Fruit fly (Drosophila melanogaster) whole organism, embryonic: Measurements from ENCODE around the gene Ugt316A1.

Experiments
- Aef1 ChIP-seq: fragments of 200-800 bp; sonication (Bioruptor generic); IDR thresholded peaks from 3 replicates; pipeline ENCODE4 v1.3.6; 2022; ENCODE audit warnings: missing biosample characterization, missing genetic modification characterization
- Asciz ChIP-seq: fragments of 200-800 bp; sonication (Bioruptor generic); optimal IDR thresholded peaks from 2 replicates; lab custom pipeline; 2017; ENCODE audit warnings: missing biosample characterization, mild to moderate bottlenecking, missing genetic modification characterization, missing genetic modification reagents
- Atf6 ChIP-seq: fragments of 200-800 bp; sonication (Bioruptor generic); IDR thresholded peaks from 2 replicates; pipeline ENCODE4 v1.3.6; 2022; ENCODE audit warnings: missing biosample characterization, missing genetic modification characterization
- BEAF-32 ChIP-seq: fragments of 200-800 bp; sonication (Bioruptor generic); optimal IDR thresholded peaks from 3 replicates; lab custom pipeline; 2017; ENCODE audit warnings: missing biosample characterization, missing genetic modification characterization, mild to moderate bottlenecking, moderate library complexity, missing genetic modification reagents
- CG10209 ChIP-seq: fragments of 200-800 bp; sonication (Bioruptor generic); optimal IDR thresholded peaks from 3 replicates; lab custom pipeline; 2017; ENCODE audit warnings: missing biosample characterization, mild to moderate bottlenecking, missing genetic modification characterization, missing genetic modification reagents
- CG11085 ChIP-seq: fragments of 200-800 bp; sonication (Bioruptor generic); IDR thresholded peaks from 2 replicates; pipeline ENCODE4 v1.3.6; 2022; ENCODE audit warnings: missing biosample characterization, missing genetic modification characterization
- CG11504 ChIP-seq: fragments of 200-800 bp; sonication (Bioruptor generic); optimal IDR thresholded peaks from 3 replicates; lab custom pipeline; 2019; ENCODE audit warnings: missing biosample characterization, mild to moderate bottlenecking, missing genetic modification characterization, moderate library complexity
- CG12104 ChIP-seq: fragments of 200-800 bp; sonication (Bioruptor generic); optimal IDR thresholded peaks from 3 replicates; lab custom pipeline; 2016; ENCODE audit warnings: missing biosample characterization, missing genetic modification characterization
- CG12219 ChIP-seq: fragments of 200-800 bp; sonication (Bioruptor generic); optimal IDR thresholded peaks from 3 replicates; lab custom pipeline; 2018; ENCODE audit warnings: missing biosample characterization, mild to moderate bottlenecking, missing genetic modification characterization
- CG12391 ChIP-seq: fragments of 200-800 bp; sonication (Bioruptor generic); optimal IDR thresholded peaks from 3 replicates; lab custom pipeline; 2018; ENCODE audit warnings: missing biosample characterization, mild to moderate bottlenecking, missing genetic modification characterization, moderate library complexity
- CG15269 ChIP-seq: fragments of 200-800 bp; sonication (Bioruptor generic); optimal IDR thresholded peaks from 2 replicates; lab custom pipeline; 2018; ENCODE audit warnings: missing biosample characterization, mild to moderate bottlenecking, missing genetic modification characterization, moderate library complexity
- CG1603 ChIP-seq: fragments of 200-800 bp; sonication (Bioruptor generic); optimal IDR thresholded peaks from 2 replicates; lab custom pipeline; 2019; ENCODE audit warnings: missing biosample characterization, mild to moderate bottlenecking, missing genetic modification characterization, moderate library complexity
- CG16779 ChIP-seq: fragments of 200-800 bp; sonication (Bioruptor generic); IDR thresholded peaks from 2 replicates; pipeline ENCODE4 v1.3.6; 2022; ENCODE audit warnings: missing biosample characterization, missing genetic modification characterization
- CG17829 ChIP-seq: fragments of 200-800 bp; optimal IDR thresholded peaks from 2 replicates; lab custom pipeline; 2019; ENCODE audit warnings: missing biosample characterization, mild to moderate bottlenecking, missing genetic modification characterization, moderate library complexity
- CG1792 ChIP-seq: fragments of 200-800 bp; sonication (Bioruptor generic); optimal IDR thresholded peaks from 2 replicates; lab custom pipeline; 2016; ENCODE audit warnings: missing biosample characterization, missing genetic modification characterization
- CG3726 ChIP-seq: fragments of 200-800 bp; sonication (Bioruptor generic); IDR thresholded peaks from 3 replicates; pipeline ENCODE4, ENCODE4 v1.3.6; 2022; ENCODE audit warnings: missing biosample characterization, missing genetic modification characterization
- CG3847 ChIP-seq: fragments of 200-800 bp; sonication (Bioruptor generic); IDR thresholded peaks from 2 replicates; pipeline ENCODE4 v1.3.6; 2022; ENCODE audit warnings: missing biosample characterization, missing genetic modification characterization
- CG8388 ChIP-seq: fragments of 200-800 bp; sonication (Bioruptor generic); optimal IDR thresholded peaks from 2 replicates; lab custom pipeline; 2019; ENCODE audit warnings: missing biosample characterization, mild to moderate bottlenecking, missing genetic modification characterization, moderate library complexity
- CTCF ChIP-seq: fragments of 200-800 bp; sonication (Bioruptor generic); optimal IDR thresholded peaks from 2 replicates; lab custom pipeline; 2017; ENCODE audit warnings: missing biosample characterization, mild to moderate bottlenecking, missing genetic modification characterization, moderate library complexity
- CkIIα-i1 ChIP-seq: fragments of 200-800 bp; sonication (Bioruptor generic); IDR thresholded peaks from 2 replicates; pipeline ENCODE4 v1.3.6; 2022; ENCODE audit warnings: missing biosample characterization, missing genetic modification characterization
- Dfd ChIP-seq, 2 experiments: fragments of >200 bp; optimal IDR thresholded peaks; 2 replicates each; lab custom pipeline; 2017; ENCODE audit warnings: missing biosample characterization in 2 of 2, missing genetic modification characterization in 2 of 2
- E2f1 ChIP-seq: fragments of 200-800 bp; sonication (Bioruptor generic); IDR thresholded peaks from 2 replicates; pipeline ENCODE4 v1.3.6; 2022; ENCODE audit warnings: missing biosample characterization, missing genetic modification characterization
- Elba2 ChIP-seq: fragments of 200-800 bp; sonication (Bioruptor generic); optimal IDR thresholded peaks from 3 replicates; lab custom pipeline; 2016; ENCODE audit warnings: missing biosample characterization, missing genetic modification characterization
- Fer3 ChIP-seq: fragments of 200-800 bp; sonication (Bioruptor generic); optimal IDR thresholded peaks from 2 replicates; lab custom pipeline; 2018; ENCODE audit warnings: missing biosample characterization, mild to moderate bottlenecking, missing genetic modification characterization, moderate library complexity
- Hey ChIP-seq: fragments of 200-800 bp; sonication (Bioruptor generic); optimal IDR thresholded peaks from 3 replicates; lab custom pipeline; 2018; ENCODE audit warnings: missing biosample characterization, mild to moderate bottlenecking, missing genetic modification characterization
- Hr39 ChIP-seq: fragments of >200 bp; optimal IDR thresholded peaks from 2 replicates; lab custom pipeline; 2017
- Kr ChIP-seq: fragments of 200-800 bp; sonication (Bioruptor generic); optimal IDR thresholded peaks from 2 replicates; lab custom pipeline; 2017; ENCODE audit warnings: missing biosample characterization, mild to moderate bottlenecking, missing genetic modification characterization
- MBD-R2 ChIP-seq: fragments of 200-800 bp; sonication (Bioruptor generic); IDR thresholded peaks from 2 replicates; pipeline ENCODE4 v1.3.6; 2022; ENCODE audit warnings: missing biosample characterization, missing genetic modification characterization
- NC2β ChIP-seq: fragments of 200-800 bp; sonication (Bioruptor generic); optimal IDR thresholded peaks from 2 replicates; lab custom pipeline; 2016; ENCODE audit warnings: missing biosample characterization, missing genetic modification characterization
- NfI ChIP-seq: fragments of 200-800 bp; sonication (Bioruptor generic); optimal IDR thresholded peaks from 3 replicates; lab custom pipeline; 2018; ENCODE audit warnings: missing biosample characterization, mild to moderate bottlenecking, missing genetic modification characterization, moderate library complexity
- Pdp1 ChIP-seq, 2 experiments: fragments of 200-800 bp; sonication (Bioruptor generic); optimal IDR thresholded peaks; 3 replicates each; lab custom pipeline; 2016; ENCODE audit warnings: missing biosample characterization in 2 of 2, missing genetic modification characterization in 2 of 2, mild to moderate bottlenecking in 1 of 2, moderate library complexity in 1 of 2
- al ChIP-seq: fragments of 200-800 bp; sonication (Bioruptor generic); IDR thresholded peaks from 2 replicates; pipeline ENCODE4 v1.3.6; 2022; ENCODE audit warnings: missing biosample characterization, missing genetic modification characterization
- az2 ChIP-seq: fragments of 200-800 bp; sonication (Bioruptor generic); optimal IDR thresholded peaks from 3 replicates; lab custom pipeline; 2016; ENCODE audit warnings: missing biosample characterization, missing genetic modification characterization
- bigmax ChIP-seq: fragments of 200-800 bp; sonication (Bioruptor generic); optimal IDR thresholded peaks from 2 replicates; lab custom pipeline; 2018; ENCODE audit warnings: missing biosample characterization, mild to moderate bottlenecking, missing genetic modification characterization
- cato ChIP-seq: fragments of 200-800 bp; sonication (Bioruptor generic); optimal IDR thresholded peaks from 2 replicates; lab custom pipeline; 2016; ENCODE audit warnings: missing biosample characterization, missing genetic modification characterization, borderline replicate concordance
- dmrt11E ChIP-seq: fragments of 200-800 bp; sonication (Bioruptor generic); optimal IDR thresholded peaks from 3 replicates; lab custom pipeline; 2018; ENCODE audit warnings: missing biosample characterization, mild to moderate bottlenecking, missing genetic modification characterization, moderate library complexity
- fd96Cb ChIP-seq: fragments of 200-800 bp; sonication (Bioruptor generic); optimal IDR thresholded peaks from 2 replicates; lab custom pipeline; 2018; ENCODE audit warnings: missing biosample characterization, mild to moderate bottlenecking, missing genetic modification characterization, moderate library complexity
- grau ChIP-seq: fragments of 200-800 bp; optimal IDR thresholded peaks from 3 replicates; lab custom pipeline; 2019; ENCODE audit warnings: missing biosample characterization, mild to moderate bottlenecking, missing genetic modification characterization, moderate library complexity
- inv ChIP-seq: fragments of 200-800 bp; sonication (Bioruptor generic); IDR thresholded peaks from 2 replicates; pipeline ENCODE4 v1.3.6; 2022; ENCODE audit warnings: missing biosample characterization, missing genetic modification characterization; ENCODE audit not compliant: partially characterized antibody
- jigr1 ChIP-seq: fragments of 200-800 bp; sonication (Bioruptor generic); IDR thresholded peaks from 3 replicates; pipeline ENCODE4 v1.3.6; 2022; ENCODE audit warnings: missing biosample characterization, missing genetic modification characterization
- klu ChIP-seq: fragments of 200-800 bp; sonication (Bioruptor generic); IDR thresholded peaks from 2 replicates; pipeline ENCODE4 v1.3.6; 2022; ENCODE audit warnings: missing biosample characterization, missing genetic modification characterization
- lbe ChIP-seq: fragments of 200-800 bp; sonication (Bioruptor generic); optimal IDR thresholded peaks from 2 replicates; lab custom pipeline; 2016; ENCODE audit warnings: missing biosample characterization, mild to moderate bottlenecking, missing genetic modification characterization
- pita ChIP-seq: fragments of 200-800 bp; sonication (Bioruptor generic); optimal IDR thresholded peaks from 2 replicates; lab custom pipeline; 2017; ENCODE audit warnings: missing biosample characterization, mild to moderate bottlenecking, missing genetic modification characterization
- pnt ChIP-seq: fragments of 200-800 bp; sonication (Bioruptor generic); optimal IDR thresholded peaks from 3 replicates; lab custom pipeline; 2016; ENCODE audit warnings: missing biosample characterization, missing genetic modification characterization
- sens ChIP-seq: fragments of 200-800 bp; sonication (Bioruptor generic); peaks from one replicate; lab custom pipeline; 2016; ENCODE audit warnings: missing biosample characterization, missing genetic modification characterization
- ssp ChIP-seq: fragments of 200-800 bp; sonication (Bioruptor generic); IDR thresholded peaks from 2 replicates; pipeline ENCODE4 v1.3.6; 2022; ENCODE audit warnings: missing biosample characterization, missing genetic modification characterization
- stc ChIP-seq: fragments of 200-800 bp; sonication (Bioruptor generic); IDR thresholded peaks from 2 replicates; pipeline ENCODE4 v1.3.6; 2022; ENCODE audit warnings: missing biosample characterization, missing genetic modification characterization
- sug ChIP-seq: fragments of 200-800 bp; optimal IDR thresholded peaks from 2 replicates; lab custom pipeline; 2019; ENCODE audit warnings: missing biosample characterization, mild to moderate bottlenecking, missing genetic modification characterization, moderate library complexity
- tll ChIP-seq, 2 experiments: fragments of 200-800 bp in 1 of 2; fragments of >200 bp in 1 of 2; sonication (Bioruptor generic) in 1 of 2; optimal IDR thresholded peaks; 2 replicates each; lab custom pipeline; 2017 to 2019; ENCODE audit warnings: missing biosample characterization in 2 of 2, missing genetic modification characterization in 2 of 2, mild to moderate bottlenecking in 1 of 2, moderate library complexity in 1 of 2
- vnd ChIP-seq: fragments of 200-800 bp; sonication (Bioruptor generic); IDR thresholded peaks from 3 replicates; pipeline ENCODE4 v1.3.6; 2022; ENCODE audit warnings: missing biosample characterization, missing genetic modification characterization; ENCODE audit not compliant: partially characterized antibody
- zfh2 ChIP-seq: fragments of 200-800 bp; sonication (Bioruptor generic); optimal IDR thresholded peaks from 2 replicates; lab custom pipeline; 2016; ENCODE audit warnings: missing biosample characterization, missing genetic modification characterization

The Ugt316A1 gene

dm6 chr3L:19097665-19098082 is 35.1 kb upstream of the Ugt316A1 start, which contains the start of the genes Naxd and CG14079 (continued):
- peak; percentile 56 for TF ChIP-seq lbe (GFP tag; lab: Kevin White, UChicago)
- TF ChIP-seq MBD-R2 (GFP tag; lab: Robert Waterston, UW): peak; percentile 67
- peak; percentile 62 for TF ChIP-seq BEAF-32
- TF ChIP-seq CG12391 (tag; lab: Kevin White, UChicago): peak; percentile 81
- TF ChIP-seq sug (tag; lab: Kevin White, UChicago): peak; percentile 64
- TF ChIP-seq CG11085 (GFP tag; lab: Robert Waterston, UW): no peak
- peak; percentile 67 for TF ChIP-seq CG10209 (GFP tag; lab: Kevin White, UChicago)
- no peak for TF ChIP-seq Hey (tag; lab: Kevin White, UChicago)
- no peak for TF ChIP-seq CG12219 (GFP tag; lab: Kevin White, UChicago)
- peak; percentile 53 for TF ChIP-seq cato (GFP tag; lab: Kevin White, UChicago)
- no peak for TF ChIP-seq pnt
- TF ChIP-seq CG16779 (GFP tag; lab: Robert Waterston, UW): no peak
- peak; percentile 31; the same call in 1 of the 2 replicates for TF ChIP-seq klu (GFP tag; lab: Robert Waterston, UW)
- TF ChIP-seq dmrt11E: peak; percentile 55
- no peak for TF ChIP-seq Elba2
- peak; percentile 77 for TF ChIP-seq CG15269 (tag; lab: Kevin White, UChicago)
- TF ChIP-seq pita (GFP tag; lab: Kevin White, UChicago): no peak
- TF ChIP-seq NfI: peak; percentile 68
- peak; percentile 8 for TF ChIP-seq CG1603
- TF ChIP-seq CG3726: no peak
- TF ChIP-seq Hr39 (lab: Kevin White, UChicago): no peak
- TF ChIP-seq CG3847 (GFP tag; lab: Robert Waterston, UW): peak; percentile 67
- peak; percentile 57 for TF ChIP-seq CG17829
- no peak for TF ChIP-seq NC2β (GFP tag; lab: Kevin White, UChicago)
- no peak for TF ChIP-seq CkIIα-i1 (GFP tag; lab: Robert Waterston, UW)
- peak; percentile 42 for TF ChIP-seq zfh2 (GFP tag; lab: Kevin White, UChicago)
- TF ChIP-seq bigmax (GFP tag; lab: Kevin White, UChicago): no peak
- peak; percentile 26 for TF ChIP-seq fd96Cb (tag; lab: Kevin White, UChicago)
- TF ChIP-seq Atf6 (GFP tag; lab: Robert Waterston, UW): peak; percentile 80
- TF ChIP-seq sens: peak; percentile 79
- TF ChIP-seq Kr (GFP tag; lab: Kevin White, UChicago): no peak
- TF ChIP-seq tll (GFP tag; optimal IDR thresholded peaks at IDR 0.05; lab: Kevin White, UChicago): no peak
- TF ChIP-seq E2f1 (GFP tag; lab: Robert Waterston, UW): peak; percentile 29; the same call in 1 of the 2 replicates
- TF ChIP-seq Fer3 (tag; lab: Kevin White, UChicago): peak; percentile 40
- TF ChIP-seq CTCF: no peak
- TF ChIP-seq grau (tag; lab: Kevin White, UChicago): peak; percentile 78
- 0 out of 3 replicates have a peak, but pooled peaks have one; percentile 26 for TF ChIP-seq jigr1 (GFP tag; lab: Robert Waterston, UW)
- TF ChIP-seq al (GFP tag; lab: Robert Waterston, UW): peak; percentile 49; the same call in 1 of the 2 replicates
- peak; percentile 66 for TF ChIP-seq CG8388 (GFP tag; lab: Kevin White, UChicago)
- TF ChIP-seq CG11504 (tag; lab: Kevin White, UChicago): peak; percentile 65
- peak; percentile 71 for TF ChIP-seq az2 (GFP tag; lab: Kevin White, UChicago)
- TF ChIP-seq CG1792: no peak
- no peak for TF ChIP-seq CG12104 (GFP tag; lab: Kevin White, UChicago)
- TF ChIP-seq vnd (GFP tag; lab: Robert Waterston, UW): 0 out of 3 replicates have a peak, but pooled peaks have one; percentile 26
- no peak; the same call in 1 of the 2 replicates for TF ChIP-seq inv (GFP tag; lab: Robert Waterston, UW)
- peak; percentile 89 for TF ChIP-seq ssp
- 0 out of 2 replicates have a peak, but pooled peaks have one; percentile 32 for TF ChIP-seq stc
- no peak for TF ChIP-seq Dfd (GFP tag; optimal IDR thresholded peaks at IDR 0.05; lab: Kevin White, UChicago)
- peak; percentile 59 for TF ChIP-seq Aef1
- peak; percentile 34 to 60 for TF ChIP-seq Pdp1 (GFP tag; optimal IDR thresholded peaks at IDR 0.05; lab: Kevin White, UChicago)
- no peak for TF ChIP-seq Asciz
